Fruit fly (Drosophila melanogaster) whole organism, adult: ENCODE results near the gene Ras85D.

Experiments used
- CG11617 ChIP-seq: fragments of 200-800 bp; sonication (Bioruptor generic); optimal IDR thresholded peaks from 2 replicates; lab custom pipeline; 2017; ENCODE audit warnings: mild to moderate bottlenecking, missing biosample characterization, missing genetic modification reagents, missing genetic modification characterization
- CG14711 ChIP-seq: fragments of 200-800 bp; sonication (Bioruptor generic); optimal IDR thresholded peaks from 2 replicates; lab custom pipeline; 2018; ENCODE audit warnings: missing biosample characterization, mild to moderate bottlenecking, missing genetic modification characterization, moderate library complexity
- CG1620 ChIP-seq: fragments of 200-800 bp; sonication (Bioruptor generic); optimal IDR thresholded peaks from 2 replicates; lab custom pipeline; 2016; ENCODE audit warnings: missing biosample characterization, missing genetic modification characterization
- CG5204 ChIP-seq: fragments of 200-800 bp; sonication (Bioruptor generic); optimal IDR thresholded peaks from 2 replicates; lab custom pipeline; 2016; ENCODE audit warnings: missing biosample characterization, missing genetic modification characterization
- Clk ChIP-seq: fragments of 200-800 bp; sonication (Bioruptor generic); optimal IDR thresholded peaks from 2 replicates; lab custom pipeline; 2017; ENCODE audit warnings: missing biosample characterization, missing genetic modification characterization
- Hr96 ChIP-seq: fragments of 200-800 bp; sonication (Bioruptor generic); optimal IDR thresholded peaks from 2 replicates; lab custom pipeline; 2016; ENCODE audit warnings: missing biosample characterization, missing genetic modification characterization
- cic ChIP-seq: fragments of 200-800 bp; sonication (Bioruptor generic); optimal IDR thresholded peaks from 2 replicates; lab custom pipeline; 2017; ENCODE audit warnings: missing biosample characterization, mild to moderate bottlenecking, missing genetic modification characterization, moderate library complexity
- cnc ChIP-seq, 2 experiments: fragments of >200 bp; optimal IDR thresholded peaks; 2 replicates each; lab custom pipeline; 2017
- toe ChIP-seq: fragments of 200-800 bp; sonication (Bioruptor generic); optimal IDR thresholded peaks from 2 replicates; lab custom pipeline; 2016; ENCODE audit warnings: missing biosample characterization, missing genetic modification characterization

- TF ChIP-seq Hr96 (GFP tag; lab: Kevin White, UChicago) (no peak), CG5204 (GFP tag; lab: Kevin White, UChicago) (no peak), cnc (optimal IDR thresholded peaks at IDR 0.05; lab: Kevin White, UChicago) (no peak), CG1620 (no peak), Clk (no peak), cic (no peak), CG11617 (GFP tag; lab: Kevin White, UChicago) (no peak), CG14711 (tag; lab: Kevin White, UChicago) (peak; percentile 31), toe (GFP tag; lab: Kevin White, UChicago) (no peak)
Observed at dm6 chr3R:9516400-9516852, 3.6 kb upstream of the Ras85D start.
